Fruit fly (Drosophila melanogaster) whole organism, prepupa: ENCODE results near the gene dmrt11E.

Source experiments
- Blimp-1 ChIP-seq: fragments of 200-800 bp; sonication (Bioruptor generic); optimal IDR thresholded peaks from 3 replicates; lab custom pipeline; 2017; ENCODE audit warnings: missing biosample characterization, missing genetic modification characterization, mild to moderate bottlenecking, moderate library complexity, missing genetic modification reagents
- CG10631 ChIP-seq: fragments of 200-800 bp; sonication (Bioruptor generic); optimal IDR thresholded peaks from 2 replicates; lab custom pipeline; 2016; ENCODE audit warnings: missing biosample characterization, missing genetic modification characterization
- CG11294 ChIP-seq: fragments of 200-800 bp; sonication (Bioruptor generic); IDR thresholded peaks from 2 replicates; pipeline ENCODE4 v1.3.6; 2022; ENCODE audit warnings: missing biosample characterization, missing genetic modification characterization
- CG11762 ChIP-seq: fragments of 200-800 bp; sonication (Bioruptor generic); optimal IDR thresholded peaks from 3 replicates; lab custom pipeline; 2016; ENCODE audit warnings: missing biosample characterization, missing genetic modification characterization; ENCODE audit not compliant: insufficient read depth
- CG11902 ChIP-seq: fragments of 200-800 bp; sonication (Bioruptor generic); optimal IDR thresholded peaks from 3 replicates; lab custom pipeline; 2016; ENCODE audit warnings: missing biosample characterization, missing genetic modification characterization
- CG15336 ChIP-seq: fragments of 200-800 bp; sonication (Bioruptor generic); IDR thresholded peaks from 2 replicates; pipeline ENCODE4 v1.3.6; 2022; ENCODE audit warnings: missing biosample characterization, missing genetic modification characterization
- CG3032 ChIP-seq: fragments of 200-800 bp; optimal IDR thresholded peaks from 2 replicates; lab custom pipeline; 2019; ENCODE audit warnings: missing biosample characterization, mild to moderate bottlenecking, missing genetic modification characterization, moderate library complexity
- CG31627 ChIP-seq: fragments of 200-800 bp; sonication (Bioruptor generic); optimal IDR thresholded peaks from 3 replicates; lab custom pipeline; 2016; ENCODE audit warnings: missing biosample characterization, missing genetic modification characterization
- CG34406 ChIP-seq: fragments of 200-800 bp; sonication (Bioruptor generic); optimal IDR thresholded peaks from 3 replicates; lab custom pipeline; 2016; ENCODE audit warnings: missing biosample characterization, missing genetic modification characterization
- CG3919 ChIP-seq: fragments of 200-800 bp; sonication (Bioruptor generic); optimal IDR thresholded peaks from 3 replicates; lab custom pipeline; 2016; ENCODE audit warnings: missing biosample characterization, missing genetic modification characterization
- CG4318 ChIP-seq: fragments of 200-800 bp; sonication (Bioruptor generic); optimal IDR thresholded peaks from 3 replicates; lab custom pipeline; 2017; ENCODE audit warnings: missing biosample characterization, mild to moderate bottlenecking, missing genetic modification characterization
- CG6163 ChIP-seq: fragments of 200-800 bp; sonication (Bioruptor generic); IDR thresholded peaks from 3 replicates; pipeline ENCODE4 v1.3.6; 2022; ENCODE audit warnings: missing biosample characterization, missing genetic modification characterization
- CG6276 ChIP-seq: fragments of 200-800 bp; sonication (Bioruptor generic); optimal IDR thresholded peaks from 2 replicates; lab custom pipeline; 2017; ENCODE audit warnings: missing biosample characterization, mild to moderate bottlenecking, missing genetic modification characterization
- CG6792 ChIP-seq: fragments of 200-800 bp; sonication (Bioruptor generic); optimal IDR thresholded peaks from 3 replicates; lab custom pipeline; 2016; ENCODE audit warnings: missing biosample characterization, missing genetic modification characterization
- CG6808 ChIP-seq: fragments of 200-800 bp; sonication (Bioruptor generic); optimal IDR thresholded peaks from 3 replicates; lab custom pipeline; 2017; ENCODE audit warnings: missing biosample characterization, missing genetic modification characterization, mild to moderate bottlenecking, moderate library complexity, missing genetic modification reagents
- CG6854 ChIP-seq: fragments of 200-800 bp; sonication (Bioruptor generic); optimal IDR thresholded peaks from 2 replicates; lab custom pipeline; 2017; ENCODE audit warnings: missing biosample characterization, mild to moderate bottlenecking, missing genetic modification characterization
- CG7368 ChIP-seq: fragments of 200-800 bp; sonication (Bioruptor generic); optimal IDR thresholded peaks from 3 replicates; lab custom pipeline; 2016; ENCODE audit warnings: missing biosample characterization, missing genetic modification characterization
- CG8119 ChIP-seq: fragments of 200-800 bp; sonication (Bioruptor generic); IDR thresholded peaks from 3 replicates; pipeline ENCODE4 v1.3.6; 2022; ENCODE audit warnings: missing biosample characterization, missing genetic modification characterization
- CG8319 ChIP-seq: fragments of 200-800 bp; sonication (Bioruptor generic); optimal IDR thresholded peaks from 3 replicates; lab custom pipeline; 2016; ENCODE audit warnings: missing biosample characterization, missing genetic modification characterization
- CG8632 ChIP-seq: fragments of 200-800 bp; sonication (Bioruptor generic); optimal IDR thresholded peaks from 3 replicates; lab custom pipeline; 2016; ENCODE audit warnings: missing biosample characterization, missing genetic modification characterization
- CG9139 ChIP-seq: fragments of 200-800 bp; sonication (Bioruptor generic); optimal IDR thresholded peaks from 3 replicates; lab custom pipeline; 2017; ENCODE audit warnings: missing biosample characterization, mild to moderate bottlenecking, missing genetic modification characterization
- Eip75B ChIP-seq: fragments of 200-800 bp; sonication (Bioruptor generic); optimal IDR thresholded peaks from 3 replicates; lab custom pipeline; 2016; ENCODE audit warnings: missing biosample characterization, missing genetic modification characterization
- Eip78C ChIP-seq: fragments of 200-800 bp; sonication (Bioruptor generic); peaks from one replicate; lab custom pipeline; 2016; ENCODE audit warnings: missing biosample characterization, missing genetic modification characterization
- Eip93F ChIP-seq: fragments of 200-800 bp; sonication (Bioruptor generic); optimal IDR thresholded peaks from 2 replicates; lab custom pipeline; 2016; ENCODE audit warnings: missing biosample characterization, mild to moderate bottlenecking, missing genetic modification characterization
- Gug ChIP-seq: fragments of 200-800 bp; sonication (Bioruptor generic); IDR thresholded peaks from 2 replicates; pipeline ENCODE4 v1.3.6; 2022; ENCODE audit warnings: missing biosample characterization, missing genetic modification characterization
- Hr38 ChIP-seq: sonication (Bioruptor generic); optimal IDR thresholded peaks from 2 replicates; lab custom pipeline; 2016; ENCODE audit warnings: missing biosample characterization, missing genetic modification characterization
- Hr39 ChIP-seq: fragments of 200-800 bp; sonication (Bioruptor generic); optimal IDR thresholded peaks from 2 replicates; lab custom pipeline; 2016; ENCODE audit warnings: missing biosample characterization, missing genetic modification characterization
- Hr4 ChIP-seq: fragments of 200-800 bp; sonication (Bioruptor generic); optimal IDR thresholded peaks from 3 replicates; lab custom pipeline; 2016; ENCODE audit warnings: missing biosample characterization, missing genetic modification characterization
- Lpt ChIP-seq: fragments of 200-800 bp; sonication (Bioruptor generic); optimal IDR thresholded peaks from 3 replicates; lab custom pipeline; 2016; ENCODE audit warnings: missing biosample characterization, missing genetic modification characterization
- Met ChIP-seq: fragments of 200-800 bp; sonication (Bioruptor generic); optimal IDR thresholded peaks from 3 replicates; lab custom pipeline; 2016; ENCODE audit warnings: missing biosample characterization, missing genetic modification characterization
- OdsH ChIP-seq: fragments of 200-800 bp; sonication (Bioruptor generic); optimal IDR thresholded peaks from 3 replicates; lab custom pipeline; 2016; ENCODE audit warnings: missing biosample characterization, missing genetic modification characterization
- Smox ChIP-seq: fragments of 200-800 bp; sonication (Bioruptor generic); optimal IDR thresholded peaks from 3 replicates; lab custom pipeline; 2016; ENCODE audit warnings: missing biosample characterization, missing genetic modification characterization
- Sox102F ChIP-seq: fragments of 200-800 bp; sonication (Bioruptor generic); optimal IDR thresholded peaks from 2 replicates; lab custom pipeline; 2016; ENCODE audit warnings: missing biosample characterization, mild to moderate bottlenecking, missing genetic modification characterization
- Sox14 ChIP-seq: fragments of 200-800 bp; sonication (Bioruptor generic); optimal IDR thresholded peaks from 3 replicates; lab custom pipeline; 2016; ENCODE audit warnings: missing biosample characterization, missing genetic modification characterization
- Sox15 ChIP-seq: fragments of 200-800 bp; sonication (Bioruptor generic); optimal IDR thresholded peaks from 3 replicates; lab custom pipeline; 2016; ENCODE audit warnings: missing biosample characterization, missing genetic modification characterization
- achi ChIP-seq: fragments of 200-800 bp; sonication (Bioruptor generic); optimal IDR thresholded peaks from 3 replicates; lab custom pipeline; 2016; ENCODE audit warnings: missing biosample characterization, missing genetic modification characterization
- cyc ChIP-seq: fragments of 200-800 bp; sonication (Bioruptor generic); optimal IDR thresholded peaks from 3 replicates; lab custom pipeline; 2016; ENCODE audit warnings: missing biosample characterization, missing genetic modification characterization
- dac ChIP-seq: fragments of 200-800 bp; sonication (Bioruptor generic); optimal IDR thresholded peaks from 2 replicates; lab custom pipeline; 2017; ENCODE audit warnings: missing biosample characterization, mild to moderate bottlenecking, missing genetic modification characterization
- dsx ChIP-seq: fragments of 200-800 bp; optimal IDR thresholded peaks from 3 replicates; lab custom pipeline; 2019; ENCODE audit warnings: missing biosample characterization, mild to moderate bottlenecking, missing genetic modification characterization, moderate library complexity; ENCODE audit not compliant: poor library complexity, severe bottlenecking
- eg ChIP-seq: fragments of 200-800 bp; sonication (Bioruptor generic); IDR thresholded peaks from 3 replicates; pipeline ENCODE4 v1.3.6; 2022; ENCODE audit warnings: missing biosample characterization, missing genetic modification characterization
- esn ChIP-seq: fragments of 200-800 bp; sonication (Bioruptor generic); optimal IDR thresholded peaks from 2 replicates; lab custom pipeline; 2016; ENCODE audit warnings: missing biosample characterization, mild to moderate bottlenecking, missing genetic modification characterization, moderate library complexity
- fd59A ChIP-seq: fragments of 200-800 bp; sonication (Bioruptor generic); optimal IDR thresholded peaks from 2 replicates; lab custom pipeline; 2017; ENCODE audit warnings: missing biosample characterization, mild to moderate bottlenecking, missing genetic modification characterization, missing genetic modification reagents
- fd85E ChIP-seq: fragments of 200-800 bp; sonication (Bioruptor generic); optimal IDR thresholded peaks from 3 replicates; lab custom pipeline; 2016; ENCODE audit warnings: missing biosample characterization, missing genetic modification characterization
- lz ChIP-seq: fragments of 200-800 bp; sonication (Bioruptor generic); optimal IDR thresholded peaks from 3 replicates; lab custom pipeline; 2016; ENCODE audit warnings: missing biosample characterization, missing genetic modification characterization
- salr ChIP-seq, 2 experiments: fragments of 200-800 bp; sonication (Bioruptor generic); optimal IDR thresholded peaks; 3 replicates each; lab custom pipeline; 2016 to 2018; ENCODE audit warnings: missing biosample characterization in 2 of 2, missing genetic modification characterization in 2 of 2, mild to moderate bottlenecking in 1 of 2
- spab ChIP-seq: fragments of 200-800 bp; sonication (Bioruptor generic); optimal IDR thresholded peaks from 2 replicates; lab custom pipeline; 2017; ENCODE audit warnings: missing biosample characterization, mild to moderate bottlenecking, missing genetic modification characterization, missing genetic modification reagents
- ss ChIP-seq, 2 experiments: fragments of 200-800 bp; sonication (Bioruptor generic); optimal IDR thresholded peaks; 2 replicates in 1 of 2; 3 replicates in 1 of 2; lab custom pipeline; 2017 to 2018; ENCODE audit warnings: mild to moderate bottlenecking in 2 of 2, missing biosample characterization in 2 of 2, missing genetic modification characterization in 2 of 2, moderate library complexity in 1 of 2
- svp ChIP-seq: fragments of 200-800 bp; sonication (Bioruptor generic); peaks from one replicate; lab custom pipeline; 2016; ENCODE audit warnings: missing biosample characterization, missing genetic modification characterization
- vri ChIP-seq: fragments of 200-800 bp; sonication (Bioruptor generic); optimal IDR thresholded peaks from 3 replicates; lab custom pipeline; 2016; ENCODE audit warnings: missing biosample characterization, mild to moderate bottlenecking, missing genetic modification characterization

Gene dmrt11E

dm6 chrX:13410887-13411286, 42.9 kb downstream of the dmrt11E start (continued):
- no peak for TF ChIP-seq CG3919
- TF ChIP-seq CG6163 (GFP tag; lab: Robert Waterston, UW): 0 out of 3 replicates have a peak, but pooled peaks have one; percentile 7
- TF ChIP-seq Lpt: no peak
- peak; percentile 3 for TF ChIP-seq esn
- TF ChIP-seq CG6808: peak; percentile 97
- TF ChIP-seq Blimp-1 (GFP tag; lab: Kevin White, UChicago): no peak
- no peak for TF ChIP-seq Hr39 (GFP tag; lab: Kevin White, UChicago)
- no peak for TF ChIP-seq CG8632 (GFP tag; lab: Kevin White, UChicago)
- no peak for TF ChIP-seq CG10631 (GFP tag; lab: Kevin White, UChicago)
- no peak for TF ChIP-seq CG11762 (GFP tag; lab: Kevin White, UChicago)
- no peak for TF ChIP-seq CG15336
- TF ChIP-seq CG9139 (GFP tag; lab: Kevin White, UChicago): no peak
- TF ChIP-seq salr (GFP tag; optimal IDR thresholded peaks at IDR 0.05; lab: Kevin White, UChicago): no peak
- TF ChIP-seq Sox15 (GFP tag; lab: Kevin White, UChicago): no peak
- no peak for TF ChIP-seq CG3032 (tag; lab: Kevin White, UChicago)
- peak in 1 of 2 experiments; percentile 47 for TF ChIP-seq ss (GFP tag; optimal IDR thresholded peaks at IDR 0.05; lab: Kevin White, UChicago)

dm6 chrX:13411376-13411973, 43.5 kb downstream of the dmrt11E start:
- TF ChIP-seq CG6854 (GFP tag; lab: Kevin White, UChicago) (peak; percentile 48), Hr39 (GFP tag; lab: Kevin White, UChicago) (no peak), CG6792 (GFP tag; lab: Kevin White, UChicago) (no peak), CG8119 (GFP tag; lab: Robert Waterston, UW) (no peak), Gug (no peak), CG11294 (GFP tag; lab: Robert Waterston, UW) (no peak), Hr4 (GFP tag; lab: Kevin White, UChicago) (no peak), spab (GFP tag; lab: Kevin White, UChicago) (no peak), lz (GFP tag; lab: Kevin White, UChicago) (no peak), vri (GFP tag; lab: Kevin White, UChicago) (no peak), CG8319 (GFP tag; lab: Kevin White, UChicago) (no peak), CG9139 (GFP tag; lab: Kevin White, UChicago) (no peak), CG34406 (GFP tag; lab: Kevin White, UChicago) (no peak), svp (GFP tag; lab: Kevin White, UChicago) (peak; percentile 34), CG31627 (GFP tag; lab: Kevin White, UChicago) (no peak), cyc (GFP tag; lab: Kevin White, UChicago) (no peak), Sox14 (no peak), ss (GFP tag; optimal IDR thresholded peaks at IDR 0.05; lab: Kevin White, UChicago) (peak; percentile 14 to 23), OdsH (GFP tag; lab: Kevin White, UChicago) (no peak), fd85E (GFP tag; lab: Kevin White, UChicago) (no peak), dsx (GFP tag; lab: Kevin White, UChicago) (no peak), CG6163 (GFP tag; lab: Robert Waterston, UW) (peak; percentile 57; the same call in 2 of the 3 replicates), Hr38 (GFP tag; lab: Kevin White, UChicago) (no peak), Sox102F (GFP tag; lab: Kevin White, UChicago) (peak; percentile 32), CG4318 (GFP tag; lab: Kevin White, UChicago) (no peak), fd59A (GFP tag; lab: Kevin White, UChicago) (no peak), CG10631 (GFP tag; lab: Kevin White, UChicago) (no peak), CG11762 (GFP tag; lab: Kevin White, UChicago) (no peak), Eip93F (GFP tag; lab: Kevin White, UChicago) (no peak), CG6808 (no peak), dac (GFP tag; lab: Kevin White, UChicago) (no peak), Eip78C (GFP tag; lab: Kevin White, UChicago) (peak; percentile 61), Met (GFP tag; lab: Kevin White, UChicago) (no peak), CG11902 (GFP tag; lab: Kevin White, UChicago) (no peak), CG7368 (no peak), Eip75B (GFP tag; lab: Kevin White, UChicago) (no peak), achi (no peak), CG3032 (tag; lab: Kevin White, UChicago) (no peak), eg (GFP tag; lab: Robert Waterston, UW) (peak; percentile 9; the same call in 1 of the 3 replicates), Smox (GFP tag; lab: Kevin White, UChicago) (no peak), CG6276 (GFP tag; lab: Kevin White, UChicago) (no peak)
